Fruit fly (Drosophila melanogaster) whole organism, embryonic: Measurements from ENCODE around the gene Slimp.
A peak's percentile ranks its signal among the peaks of the same experiment; 100 is the strongest.

Experiments
- Adf1 ChIP-seq: fragments of 200-800 bp; sonication (Bioruptor generic); IDR thresholded peaks from 2 replicates; pipeline ENCODE4 v1.3.6; 2022; ENCODE audit warnings: missing biosample characterization, missing genetic modification characterization
- Aef1 ChIP-seq: fragments of 200-800 bp; sonication (Bioruptor generic); IDR thresholded peaks from 3 replicates; pipeline ENCODE4 v1.3.6; 2022; ENCODE audit warnings: missing biosample characterization, missing genetic modification characterization
- B-H2 ChIP-seq: fragments of 200-800 bp; sonication (Bioruptor generic); optimal IDR thresholded peaks from 2 replicates; lab custom pipeline; 2018; ENCODE audit warnings: missing biosample characterization, mild to moderate bottlenecking, missing genetic modification characterization
- BtbVII ChIP-seq: fragments of 200-800 bp; sonication (Bioruptor generic); optimal IDR thresholded peaks from 3 replicates; lab custom pipeline; 2017; ENCODE audit warnings: missing biosample characterization, mild to moderate bottlenecking, missing genetic modification characterization
- CG10565 ChIP-seq: fragments of 200-800 bp; sonication (Bioruptor generic); optimal IDR thresholded peaks from 3 replicates; lab custom pipeline; 2016; ENCODE audit warnings: missing biosample characterization, mild to moderate bottlenecking, missing genetic modification characterization
- CG1233 ChIP-seq: fragments of 200-800 bp; sonication (Bioruptor generic); optimal IDR thresholded peaks from 4 replicates; lab custom pipeline; 2018; ENCODE audit warnings: missing biosample characterization, mild to moderate bottlenecking, missing genetic modification characterization
- CG13894 ChIP-seq: fragments of 200-800 bp; sonication (Bioruptor generic); optimal IDR thresholded peaks from 3 replicates; lab custom pipeline; 2018; ENCODE audit warnings: missing biosample characterization, mild to moderate bottlenecking, missing genetic modification characterization, moderate library complexity
- CG14050 ChIP-seq: fragments of 200-800 bp; sonication (Bioruptor generic); IDR thresholded peaks from 3 replicates; pipeline ENCODE4 v1.3.6; 2022; ENCODE audit warnings: missing biosample characterization, missing genetic modification characterization
- CG17912 ChIP-seq: fragments of 200-800 bp; sonication (Bioruptor generic); optimal IDR thresholded peaks from 2 replicates; lab custom pipeline; 2018; ENCODE audit warnings: missing biosample characterization, mild to moderate bottlenecking, missing genetic modification characterization
- CG1792 ChIP-seq: fragments of 200-800 bp; sonication (Bioruptor generic); optimal IDR thresholded peaks from 2 replicates; lab custom pipeline; 2016; ENCODE audit warnings: missing biosample characterization, missing genetic modification characterization
- CG2712 ChIP-seq: fragments of 200-800 bp; optimal IDR thresholded peaks from 3 replicates; lab custom pipeline; 2019; ENCODE audit warnings: missing biosample characterization, mild to moderate bottlenecking, missing genetic modification characterization, moderate library complexity
- CG31441 ChIP-seq: fragments of 200-800 bp; sonication (Bioruptor generic); IDR thresholded peaks from 2 replicates; pipeline ENCODE4 v1.3.6; 2022; ENCODE audit warnings: missing biosample characterization, missing genetic modification characterization
- CG34224 ChIP-seq: fragments of 200-800 bp; sonication (Bioruptor generic); IDR thresholded peaks from 3 replicates; pipeline ENCODE4 v1.3.6; 2022; ENCODE audit warnings: missing biosample characterization, missing genetic modification characterization; ENCODE audit not compliant: partially characterized antibody
- CG34422 ChIP-seq: fragments of 200-800 bp; sonication (Bioruptor generic); IDR thresholded peaks from 3 replicates; pipeline ENCODE4 v1.3.6; 2022; ENCODE audit warnings: missing biosample characterization, missing genetic modification characterization
- CG42726 ChIP-seq: fragments of 200-800 bp; sonication (Bioruptor generic); IDR thresholded peaks from 2 replicates; pipeline ENCODE4 v1.3.6; 2022; ENCODE audit warnings: missing biosample characterization, missing genetic modification characterization; ENCODE audit not compliant: partially characterized antibody
- CG4820 ChIP-seq: fragments of 200-800 bp; sonication (Bioruptor generic); optimal IDR thresholded peaks from 3 replicates; lab custom pipeline; 2016; ENCODE audit warnings: missing biosample characterization, missing genetic modification characterization
- CG7963 ChIP-seq: fragments of 200-800 bp; sonication (Bioruptor generic); IDR thresholded peaks from 3 replicates; pipeline ENCODE4 v1.3.6; 2022; ENCODE audit warnings: missing biosample characterization, missing genetic modification characterization; ENCODE audit not compliant: partially characterized antibody
- CG9609 ChIP-seq: fragments of 200-800 bp; sonication (Bioruptor generic); optimal IDR thresholded peaks from 3 replicates; lab custom pipeline; 2016; ENCODE audit warnings: missing biosample characterization, missing genetic modification characterization
- CHES-1-like ChIP-seq: fragments of 200-800 bp; sonication (Bioruptor generic); optimal IDR thresholded peaks from 2 replicates; lab custom pipeline; 2016; ENCODE audit warnings: missing biosample characterization, missing genetic modification characterization
- CTCF ChIP-seq: fragments of 200-800 bp; sonication (Bioruptor generic); optimal IDR thresholded peaks from 2 replicates; lab custom pipeline; 2017; ENCODE audit warnings: missing biosample characterization, mild to moderate bottlenecking, missing genetic modification characterization, moderate library complexity
- CkIIα-i1 ChIP-seq: fragments of 200-800 bp; sonication (Bioruptor generic); IDR thresholded peaks from 2 replicates; pipeline ENCODE4 v1.3.6; 2022; ENCODE audit warnings: missing biosample characterization, missing genetic modification characterization
- Deaf1 ChIP-seq: fragments of 200-800 bp; optimal IDR thresholded peaks from 3 replicates; lab custom pipeline; 2019; ENCODE audit warnings: missing biosample characterization, mild to moderate bottlenecking, missing genetic modification characterization, moderate library complexity
- ERR ChIP-seq: fragments of 200-800 bp; sonication (Bioruptor generic); optimal IDR thresholded peaks from 2 replicates; lab custom pipeline; 2016; ENCODE audit warnings: missing biosample characterization, missing genetic modification characterization
- GATAe ChIP-seq: fragments of 200-800 bp; sonication (Bioruptor generic); conservative IDR thresholded peaks from 2 replicates; pipeline ENCODE4 v1.3.6; 2022; ENCODE audit warnings: missing biosample characterization, missing genetic modification characterization
- Pdp1 ChIP-seq, 2 experiments: fragments of 200-800 bp; sonication (Bioruptor generic); optimal IDR thresholded peaks; 3 replicates each; lab custom pipeline; 2016; ENCODE audit warnings: missing biosample characterization in 2 of 2, missing genetic modification characterization in 2 of 2, mild to moderate bottlenecking in 1 of 2, moderate library complexity in 1 of 2
- Poxn ChIP-seq: fragments of 200-800 bp; sonication (Bioruptor generic); IDR thresholded peaks from 2 replicates; pipeline ENCODE4 v1.3.6; 2022; ENCODE audit warnings: missing biosample characterization, missing genetic modification characterization
- Scr ChIP-seq: fragments of 200-800 bp; sonication (Bioruptor generic); IDR thresholded peaks from 2 replicates; pipeline ENCODE4 v1.3.6; 2022; ENCODE audit warnings: missing biosample characterization, missing genetic modification characterization; ENCODE audit not compliant: partially characterized antibody
- Six4 ChIP-seq: fragments of 200-800 bp; sonication (Bioruptor generic); optimal IDR thresholded peaks from 2 replicates; lab custom pipeline; 2016; ENCODE audit warnings: missing biosample characterization, missing genetic modification characterization
- Sry-δ ChIP-seq: fragments of 200-800 bp; sonication (Bioruptor generic); optimal IDR thresholded peaks from 2 replicates; lab custom pipeline; 2016; ENCODE audit warnings: missing biosample characterization, missing genetic modification characterization
- Stat92E ChIP-seq, 3 experiments: fragments of >200 bp in 2 of 3; fragments of 200-800 bp in 1 of 3; sonication (Bioruptor generic) in 1 of 3; optimal IDR thresholded peaks; 2 replicates each; lab custom pipeline; 2017 to 2019; ENCODE audit warnings: missing biosample characterization in 3 of 3, missing genetic modification characterization in 3 of 3, mild to moderate bottlenecking in 1 of 3, moderate library complexity in 1 of 3
- Taf1 ChIP-seq: fragments of 200-800 bp; sonication (Bioruptor generic); IDR thresholded peaks from 2 replicates; pipeline ENCODE4 v1.3.6; 2022; ENCODE audit warnings: missing biosample characterization, missing genetic modification characterization
- ac ChIP-seq: fragments of 200-800 bp; sonication (Bioruptor generic); optimal IDR thresholded peaks from 3 replicates; lab custom pipeline; 2017; ENCODE audit warnings: missing biosample characterization, mild to moderate bottlenecking, missing genetic modification characterization
- ash1 ChIP-seq: fragments of 200-800 bp; sonication (Bioruptor generic); optimal IDR thresholded peaks from 2 replicates; lab custom pipeline; 2018; ENCODE audit warnings: missing biosample characterization, mild to moderate bottlenecking, missing genetic modification characterization
- bigmax ChIP-seq: fragments of 200-800 bp; sonication (Bioruptor generic); optimal IDR thresholded peaks from 2 replicates; lab custom pipeline; 2018; ENCODE audit warnings: missing biosample characterization, mild to moderate bottlenecking, missing genetic modification characterization
- cas ChIP-seq: fragments of 200-800 bp; sonication (Bioruptor generic); IDR thresholded peaks from 2 replicates; pipeline ENCODE4 v1.3.6; 2022; ENCODE audit warnings: missing biosample characterization, missing genetic modification characterization
- dati ChIP-seq: fragments of 200-800 bp; sonication (Bioruptor generic); IDR thresholded peaks from 2 replicates; pipeline ENCODE4 v1.3.6; 2022; ENCODE audit warnings: missing biosample characterization, missing genetic modification characterization
- en ChIP-seq: fragments of 200-800 bp; sonication (Bioruptor generic); optimal IDR thresholded peaks from 2 replicates; lab custom pipeline; 2016; ENCODE audit warnings: missing biosample characterization, missing genetic modification characterization
- exex ChIP-seq: fragments of 200-800 bp; sonication (Bioruptor generic); optimal IDR thresholded peaks from 4 replicates; lab custom pipeline; 2018; ENCODE audit warnings: missing biosample characterization, mild to moderate bottlenecking, missing genetic modification characterization, moderate library complexity
- hkb ChIP-seq, 2 experiments: fragments of 200-800 bp in 1 of 2; fragments of >200 bp in 1 of 2; sonication (Bioruptor generic) in 1 of 2; IDR thresholded peaks in 1 of 2; optimal IDR thresholded peaks in 1 of 2; 2 replicates each; pipeline versions ENCODE4 v1.3.6 to Lab custom; 2017 to 2022; ENCODE audit warnings: missing biosample characterization in 1 of 2, missing genetic modification characterization in 1 of 2
- inv ChIP-seq: fragments of 200-800 bp; sonication (Bioruptor generic); IDR thresholded peaks from 2 replicates; pipeline ENCODE4 v1.3.6; 2022; ENCODE audit warnings: missing biosample characterization, missing genetic modification characterization; ENCODE audit not compliant: partially characterized antibody
- jigr1 ChIP-seq: fragments of 200-800 bp; sonication (Bioruptor generic); IDR thresholded peaks from 3 replicates; pipeline ENCODE4 v1.3.6; 2022; ENCODE audit warnings: missing biosample characterization, missing genetic modification characterization
- mam ChIP-seq: fragments of 200-800 bp; sonication (Bioruptor generic); optimal IDR thresholded peaks from 3 replicates; lab custom pipeline; 2016; ENCODE audit warnings: missing biosample characterization, missing genetic modification characterization
- nau ChIP-seq: fragments of 200-800 bp; sonication (Bioruptor generic); optimal IDR thresholded peaks from 3 replicates; lab custom pipeline; 2017; ENCODE audit warnings: missing biosample characterization, mild to moderate bottlenecking, missing genetic modification characterization, missing genetic modification reagents
- oc ChIP-seq: fragments of 200-800 bp; sonication (Bioruptor generic); optimal IDR thresholded peaks from 2 replicates; lab custom pipeline; 2018; ENCODE audit warnings: missing biosample characterization, mild to moderate bottlenecking, missing genetic modification characterization, moderate library complexity
- pnt ChIP-seq: fragments of 200-800 bp; sonication (Bioruptor generic); optimal IDR thresholded peaks from 3 replicates; lab custom pipeline; 2016; ENCODE audit warnings: missing biosample characterization, missing genetic modification characterization
- ranshi ChIP-seq: fragments of 200-800 bp; sonication (Bioruptor generic); IDR thresholded peaks from 2 replicates; pipeline ENCODE4 v1.3.6; 2022; ENCODE audit warnings: missing biosample characterization, missing genetic modification characterization
- repo ChIP-seq: fragments of 200-800 bp; sonication (Bioruptor generic); optimal IDR thresholded peaks from 2 replicates; lab custom pipeline; 2016; ENCODE audit warnings: missing biosample characterization, missing genetic modification characterization
- sqz ChIP-seq: fragments of 200-800 bp; sonication (Bioruptor generic); optimal IDR thresholded peaks from 3 replicates; lab custom pipeline; 2018; ENCODE audit warnings: missing biosample characterization, mild to moderate bottlenecking, missing genetic modification characterization
- stwl ChIP-seq: fragments of 200-800 bp; sonication (Bioruptor generic); optimal IDR thresholded peaks from 3 replicates; lab custom pipeline; 2018; ENCODE audit warnings: missing biosample characterization, mild to moderate bottlenecking, missing genetic modification characterization, moderate library complexity
- zfh2 ChIP-seq: fragments of 200-800 bp; sonication (Bioruptor generic); optimal IDR thresholded peaks from 2 replicates; lab custom pipeline; 2016; ENCODE audit warnings: missing biosample characterization, missing genetic modification characterization

The Slimp gene

DNA sequence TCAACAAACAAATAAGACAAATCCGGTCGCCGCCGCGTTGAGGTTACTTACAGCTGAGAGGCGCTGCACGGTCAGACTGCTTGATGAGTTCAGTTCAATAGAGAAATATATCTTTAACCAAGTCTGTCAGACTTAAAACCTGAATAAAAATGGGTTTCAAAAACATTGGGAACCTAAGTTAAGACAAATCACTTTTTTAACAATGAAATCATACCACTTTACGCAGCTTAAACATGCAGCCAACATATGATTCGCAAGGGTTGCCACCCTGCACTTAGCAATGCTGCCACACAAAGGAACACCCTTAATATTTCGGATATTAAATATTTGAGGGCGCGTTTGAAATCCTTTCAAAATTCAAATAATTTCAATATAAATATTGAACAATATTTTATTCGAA, 39.9 kb upstream of the Slimp start, which contains the start of gene CG5515 (continued):
- no peak for TF ChIP-seq CkIIα-i1
- peak; percentile 66 for TF ChIP-seq mam (GFP tag; lab: Kevin White, UChicago)
- no peak for TF ChIP-seq exex (tag; lab: Kevin White, UChicago)
- peak; percentile 50 for TF ChIP-seq CG1233 (GFP tag; lab: Kevin White, UChicago)
- TF ChIP-seq Six4 (GFP tag; lab: Kevin White, UChicago): peak; percentile 43
- TF ChIP-seq stwl: peak; percentile 84
- TF ChIP-seq CG9609: peak; percentile 88
- 0 out of 2 replicates have a peak, but pooled peaks have one; percentile 9 for TF ChIP-seq cas
- peak; percentile 81 for TF ChIP-seq CG2712 (tag; lab: Kevin White, UChicago)
- TF ChIP-seq repo (GFP tag; lab: Kevin White, UChicago): peak; percentile 54
- peak; percentile 53 for TF ChIP-seq CG42726 (GFP tag; lab: Robert Waterston, UW)
- peak; percentile 65 for TF ChIP-seq Adf1 (GFP tag; lab: Robert Waterston, UW)
- TF ChIP-seq hkb (optimal IDR thresholded peaks at IDR 0.05; lab: Kevin White, UChicago): peak; percentile 57
- peak; percentile 66 for TF ChIP-seq hkb (GFP tag; IDR thresholded peaks at IDR 0.05; lab: Robert Waterston, UW)
- peak; percentile 34; the same call in 1 of the 3 replicates for TF ChIP-seq jigr1 (GFP tag; lab: Robert Waterston, UW)
- TF ChIP-seq oc (tag; lab: Kevin White, UChicago): peak; percentile 43
- TF ChIP-seq GATAe (GFP tag; lab: Robert Waterston, UW): no peak; the same call in 1 of the 2 replicates
- TF ChIP-seq ac (GFP tag; lab: Kevin White, UChicago): no peak
- TF ChIP-seq CG34422: peak; percentile 86
- peak; percentile 75 to 77 for TF ChIP-seq Pdp1 (GFP tag; optimal IDR thresholded peaks at IDR 0.05; lab: Kevin White, UChicago)
- no peak for TF ChIP-seq sqz (GFP tag; lab: Kevin White, UChicago)
- TF ChIP-seq ranshi (GFP tag; lab: Robert Waterston, UW): peak; percentile 40; the same call in 1 of the 2 replicates
- peak; percentile 59 for TF ChIP-seq CG4820
- TF ChIP-seq ERR (GFP tag; lab: Kevin White, UChicago): no peak
- peak; percentile 97 for TF ChIP-seq CG1792 (GFP tag; lab: Kevin White, UChicago)
- TF ChIP-seq nau (GFP tag; lab: Kevin White, UChicago): no peak
- no peak for TF ChIP-seq CTCF (GFP tag; lab: Kevin White, UChicago)

- TF ChIP-seq inv (GFP tag; lab: Robert Waterston, UW): no peak
- TF ChIP-seq pnt (GFP tag; lab: Kevin White, UChicago): no peak
- TF ChIP-seq en: no peak
- TF ChIP-seq ash1 (GFP tag; lab: Kevin White, UChicago): no peak
- no peak for TF ChIP-seq CG14050 (GFP tag; lab: Robert Waterston, UW)
- no peak for TF ChIP-seq Adf1 (GFP tag; lab: Robert Waterston, UW)
- TF ChIP-seq CG34224: no peak
- no peak for TF ChIP-seq hkb (optimal IDR thresholded peaks at IDR 0.05; lab: Kevin White, UChicago)
- TF ChIP-seq hkb (GFP tag; IDR thresholded peaks at IDR 0.05; lab: Robert Waterston, UW): no peak
- TF ChIP-seq CG10565: no peak
- no peak for TF ChIP-seq zfh2 (GFP tag; lab: Kevin White, UChicago)
- TF ChIP-seq Scr: 0 out of 2 replicates have a peak, but pooled peaks have one; percentile 28
- TF ChIP-seq dati (GFP tag; lab: Robert Waterston, UW): no peak
- no peak for TF ChIP-seq Taf1
- TF ChIP-seq BtbVII (GFP tag; lab: Kevin White, UChicago): no peak
- TF ChIP-seq Sry-δ (GFP tag; lab: Kevin White, UChicago): peak; percentile 12
- TF ChIP-seq CHES-1-like (GFP tag; lab: Kevin White, UChicago): no peak
- TF ChIP-seq CG13894: no peak
- TF ChIP-seq bigmax: peak; percentile 13
- TF ChIP-seq Deaf1 (tag; lab: Kevin White, UChicago): no peak
- TF ChIP-seq CG7963 (GFP tag; lab: Robert Waterston, UW): no peak
- no peak for TF ChIP-seq B-H2
- no peak for TF ChIP-seq CG17912 (GFP tag; lab: Kevin White, UChicago)
- TF ChIP-seq Stat92E (GFP tag; optimal IDR thresholded peaks at IDR 0.05; lab: Kevin White, UChicago): no peak
- no peak for TF ChIP-seq CG31441 (GFP tag; lab: Robert Waterston, UW)
- no peak for TF ChIP-seq Pdp1 (GFP tag; optimal IDR thresholded peaks at IDR 0.05; lab: Kevin White, UChicago)
- no peak for TF ChIP-seq Aef1 (GFP tag; lab: Robert Waterston, UW)
- TF ChIP-seq Poxn: no peak
- TF ChIP-seq ac (GFP tag; lab: Kevin White, UChicago): no peak
Observed at dm6 chr3R:24186188-24186587, 37.4 kb upstream of the Slimp start, which contains the start of gene mora. Gene mora, plus strand, starts transcription at chr3R:24186359.
